Worm (Caenorhabditis elegans) whole organism, late embryonic: ENCODE data around the gene pri-1.

Experiments
- C38D4.7 ChIP-seq: fragments of 200-800 bp; sonication (Bioruptor generic); optimal IDR thresholded peaks from 2 replicates; lab custom pipeline; 2018; ENCODE audit warnings: mild to moderate bottlenecking, missing genetic modification characterization, moderate library complexity, missing compliant biosample characterization
- F13H6.1 ChIP-seq: sonication (generic microtip); optimal IDR thresholded peaks from 2 replicates; lab custom pipeline; 2016; ENCODE audit warnings: missing genetic modification characterization, missing compliant biosample characterization
- K02D7.2 ChIP-seq: sonication (generic microtip); optimal IDR thresholded peaks from 2 replicates; lab custom pipeline; 2017; ENCODE audit warnings: mild to moderate bottlenecking, missing genetic modification characterization, missing compliant biosample characterization
- Y22D7AL.16 ChIP-seq: sonication (generic microtip); optimal IDR thresholded peaks from 2 replicates; lab custom pipeline; 2016; ENCODE audit warnings: missing genetic modification characterization, missing compliant biosample characterization
- ahr-1 ChIP-seq: sonication (generic microtip); optimal IDR thresholded peaks from 2 replicates; lab custom pipeline; 2016; ENCODE audit warnings: missing genetic modification characterization, missing compliant biosample characterization
- ceh-14 ChIP-seq: sonication (generic microtip); optimal IDR thresholded peaks from 2 replicates; lab custom pipeline; 2016; ENCODE audit warnings: missing genotype, missing genetic modification characterization, missing compliant biosample characterization
- ceh-19 ChIP-seq: fragments of 200-800 bp; sonication (Bioruptor generic); optimal IDR thresholded peaks from 2 replicates; lab custom pipeline; 2018; ENCODE audit warnings: mild to moderate bottlenecking, missing genetic modification characterization, missing compliant biosample characterization
- ceh-22 ChIP-seq: sonication (generic microtip); optimal IDR thresholded peaks from 2 replicates; lab custom pipeline; 2017; ENCODE audit warnings: missing biosample characterization, missing genetic modification characterization
- ceh-24 ChIP-seq: sonication (generic microtip); optimal IDR thresholded peaks from 2 replicates; lab custom pipeline; 2016; ENCODE audit warnings: mild to moderate bottlenecking, missing genetic modification characterization, missing compliant biosample characterization
- ceh-30 ChIP-seq: fragments of 150-350 bp; optimal IDR thresholded peaks from 2 replicates; lab custom pipeline; 2014; ENCODE audit warnings: missing biosample characterization, missing genetic modification characterization
- ceh-31 ChIP-seq: sonication (generic microtip); optimal IDR thresholded peaks from 2 replicates; lab custom pipeline; 2016; ENCODE audit warnings: missing genetic modification characterization, missing compliant biosample characterization
- ceh-34 ChIP-seq: sonication (generic microtip); optimal IDR thresholded peaks from 2 replicates; lab custom pipeline; 2016; ENCODE audit warnings: mild to moderate bottlenecking, missing genetic modification characterization, missing compliant biosample characterization
- dmd-4 ChIP-seq: sonication (generic microtip); optimal IDR thresholded peaks from 2 replicates; lab custom pipeline; 2016; ENCODE audit warnings: borderline replicate concordance, missing genetic modification characterization, missing compliant biosample characterization
- elt-2 ChIP-seq: sonication (generic microtip); optimal IDR thresholded peaks from 2 replicates; lab custom pipeline; 2016; ENCODE audit warnings: missing genetic modification reagents, missing genetic modification characterization, missing compliant biosample characterization
- elt-4 ChIP-seq: sonication (generic microtip); optimal IDR thresholded peaks from 2 replicates; lab custom pipeline; 2016; ENCODE audit warnings: missing genetic modification characterization, missing compliant biosample characterization
- ets-4 ChIP-seq: sonication (generic microtip); optimal IDR thresholded peaks from 2 replicates; lab custom pipeline; 2016; ENCODE audit warnings: missing genetic modification characterization, missing compliant biosample characterization
- eyg-1 ChIP-seq: sonication (generic microtip); optimal IDR thresholded peaks from 2 replicates; lab custom pipeline; 2016; ENCODE audit warnings: missing genotype, missing genetic modification characterization, missing compliant biosample characterization
- fkh-6 ChIP-seq: sonication (generic microtip); optimal IDR thresholded peaks from 2 replicates; lab custom pipeline; 2016; ENCODE audit warnings: missing genetic modification characterization, missing compliant biosample characterization
- hlh-13 ChIP-seq: fragments of 200-800 bp; sonication (Bioruptor generic); optimal IDR thresholded peaks from 2 replicates; lab custom pipeline; 2018; ENCODE audit warnings: mild to moderate bottlenecking, missing genetic modification characterization, missing compliant biosample characterization
- hlh-6 ChIP-seq: sonication (generic microtip); optimal IDR thresholded peaks from 2 replicates; lab custom pipeline; 2016; ENCODE audit warnings: missing genotype, missing genetic modification characterization, missing compliant biosample characterization
- hlh-8 ChIP-seq: sonication (generic microtip); optimal IDR thresholded peaks from 2 replicates; lab custom pipeline; 2016; ENCODE audit warnings: missing genotype, missing genetic modification characterization, missing compliant biosample characterization
- madf-2 ChIP-seq: sonication (generic microtip); optimal IDR thresholded peaks from 2 replicates; lab custom pipeline; 2017; ENCODE audit warnings: missing genetic modification characterization, missing compliant biosample characterization
- mec-3 ChIP-seq: sonication (generic microtip); optimal IDR thresholded peaks from 2 replicates; lab custom pipeline; 2016; ENCODE audit warnings: borderline replicate concordance, missing genetic modification characterization, missing compliant biosample characterization
- nhr-232 ChIP-seq: sonication (generic microtip); optimal IDR thresholded peaks from 2 replicates; lab custom pipeline; 2016; ENCODE audit warnings: missing genetic modification characterization, missing compliant biosample characterization
- odd-2 ChIP-seq: sonication (generic microtip); optimal IDR thresholded peaks from 2 replicates; lab custom pipeline; 2017; ENCODE audit warnings: antibody characterized with exemption, mild to moderate bottlenecking, missing genetic modification characterization, missing compliant biosample characterization
- pha-2 ChIP-seq: sonication (generic microtip); optimal IDR thresholded peaks from 2 replicates; lab custom pipeline; 2017; ENCODE audit warnings: mild to moderate bottlenecking, missing genetic modification characterization, missing compliant biosample characterization
- pha-4 ChIP-seq: fragments of 150-350 bp; optimal IDR thresholded peaks from 2 replicates; lab custom pipeline; 2018; ENCODE audit warnings: missing biosample characterization, missing genetic modification reagents, missing genetic modification characterization
- pros-1 ChIP-seq: fragments of 150-350 bp; optimal IDR thresholded peaks from 2 replicates; lab custom pipeline; 2014; ENCODE audit warnings: missing biosample characterization, missing genetic modification reagents, missing genetic modification characterization
- sox-4 ChIP-seq: sonication (generic microtip); optimal IDR thresholded peaks from 2 replicates; lab custom pipeline; 2017; ENCODE audit warnings: mild to moderate bottlenecking, missing genetic modification characterization, inconsistent platforms, missing compliant biosample characterization
- tbx-2 ChIP-seq: sonication (generic microtip); optimal IDR thresholded peaks from 2 replicates; lab custom pipeline; 2016; ENCODE audit warnings: missing genetic modification characterization, missing compliant biosample characterization
- tbx-7 ChIP-seq: sonication (generic microtip); optimal IDR thresholded peaks from 2 replicates; lab custom pipeline; 2016; ENCODE audit warnings: missing genotype, missing genetic modification characterization, missing compliant biosample characterization
- unc-3 ChIP-seq, 2 experiments: fragments of 200-800 bp in 1 of 2; sonication (Bioruptor generic) in 1 of 2; sonication (generic microtip) in 1 of 2; conservative IDR thresholded peaks in 1 of 2; optimal IDR thresholded peaks in 1 of 2; 2 replicates each; pipeline versions ENCODE4 v1.3.6 to Lab custom; 2016 to 2022; ENCODE audit warnings: missing compliant biosample characterization in 2 of 2, missing genetic modification characterization in 2 of 2, missing genetic modification reagents in 1 of 2
- unc-42 ChIP-seq: sonication (generic microtip); optimal IDR thresholded peaks from 2 replicates; lab custom pipeline; 2016; ENCODE audit warnings: missing genotype, missing genetic modification characterization, missing compliant biosample characterization
- unc-86 ChIP-seq: sonication (generic microtip); optimal IDR thresholded peaks from 2 replicates; lab custom pipeline; 2016; ENCODE audit warnings: missing genetic modification characterization, missing compliant biosample characterization
- ztf-16 ChIP-seq: sonication (generic microtip); optimal IDR thresholded peaks from 2 replicates; lab custom pipeline; 2017; ENCODE audit warnings: missing genetic modification characterization, missing compliant biosample characterization

The pri-1 gene

ce11 chrIII:9629855-9630254 is 15.8 kb upstream of the pri-1 start, which contains the start of gene rpac-19 (continued):
- TF ChIP-seq elt-4 (tag; lab: Kevin White, UChicago) (no peak), unc-3 (GFP tag; conservative IDR thresholded peaks at IDR 0.05; lab: Robert Waterston, UW) (0 out of 2 replicates have a peak, but pooled peaks have one; percentile 46), unc-3 (tag; optimal IDR thresholded peaks at IDR 0.05; lab: Kevin White, UChicago) (no peak), pha-2 (tag; lab: Kevin White, UChicago) (peak; percentile 65), dmd-4 (peak; percentile 21), madf-2 (tag; lab: Kevin White, UChicago) (peak; percentile 42), sox-4 (tag; lab: Kevin White, UChicago) (peak; percentile 55), elt-2 (peak; percentile 75), odd-2 (peak; percentile 59), ceh-30 (tag; lab: Kevin White, UChicago) (no peak), mec-3 (tag; lab: Kevin White, UChicago) (no peak), ahr-1 (tag; lab: Kevin White, UChicago) (peak; percentile 44), ceh-31 (tag; lab: Kevin White, UChicago) (peak; percentile 34), C38D4.7 (GFP tag; lab: Kevin White, UChicago) (peak; percentile 52), K02D7.2 (tag; lab: Kevin White, UChicago) (peak; percentile 64), fkh-6 (no peak), nhr-232 (tag; lab: Kevin White, UChicago) (no peak)

ce11 chrIII:9629054-9629453 is 15.0 kb upstream of the pri-1 start, which contains the start of gene tbg-1:
TSS of gene tbg-1 (minus strand) at chrIII:9629154.
- TF ChIP-seq ztf-16 (tag; lab: Kevin White, UChicago) (no peak), hlh-8 (no peak), ets-4 (tag; lab: Kevin White, UChicago) (no peak), unc-86 (tag; lab: Kevin White, UChicago) (no peak), F13H6.1 (no peak)

- no peak for TF ChIP-seq tbx-2 (tag; lab: Kevin White, UChicago)
- TF ChIP-seq pha-4 (tag; lab: Kevin White, UChicago) = no peak
- no peak for TF ChIP-seq hlh-8
- TF ChIP-seq ceh-24 (tag; lab: Kevin White, UChicago) = no peak
- TF ChIP-seq unc-86 (tag; lab: Kevin White, UChicago) = no peak
- no peak for TF ChIP-seq tbx-7 (tag; lab: Kevin White, UChicago)
- no peak for TF ChIP-seq eyg-1
- TF ChIP-seq ceh-19 (GFP tag; lab: Kevin White, UChicago) = no peak
- no peak for TF ChIP-seq Y22D7AL.16 (tag; lab: Kevin White, UChicago)
These were observed 12.5 kb upstream of the pri-1 start for ce11 chrIII:9626602-9627001.

ce11 chrIII:9623460-9623859 is 9.4 kb upstream of the pri-1 start:
- no peak for TF ChIP-seq unc-42 (tag; lab: Kevin White, UChicago)
- TF ChIP-seq tbx-2 (tag; lab: Kevin White, UChicago) = no peak
- no peak for TF ChIP-seq hlh-6
- TF ChIP-seq ceh-34 (tag; lab: Kevin White, UChicago) = no peak
- TF ChIP-seq pros-1 (tag; lab: Kevin White, UChicago) = no peak
- no peak for TF ChIP-seq ceh-14 (tag; lab: Kevin White, UChicago)
- TF ChIP-seq hlh-13 (GFP tag; lab: Kevin White, UChicago) = no peak
- no peak for TF ChIP-seq Y22D7AL.16 (tag; lab: Kevin White, UChicago)
- no peak for TF ChIP-seq ceh-22 (tag; lab: Kevin White, UChicago)
- TF ChIP-seq, all 69 proteins: peak for 0
